Fruit fly (Drosophila melanogaster) whole organism, embryonic: ENCODE results near the gene CG9948.

Source experiments
- BEAF-32 ChIP-seq: fragments of 200-800 bp; sonication (Bioruptor generic); optimal IDR thresholded peaks from 3 replicates; lab custom pipeline; 2017; ENCODE audit warnings: missing biosample characterization, missing genetic modification characterization, mild to moderate bottlenecking, moderate library complexity, missing genetic modification reagents
- CG1024 ChIP-seq: fragments of 200-800 bp; sonication (Bioruptor generic); IDR thresholded peaks from 2 replicates; pipeline ENCODE4 v1.3.6; 2022; ENCODE audit warnings: missing biosample characterization, missing genetic modification characterization
- CG10267 ChIP-seq: fragments of 200-800 bp; sonication (Bioruptor generic); optimal IDR thresholded peaks from 2 replicates; lab custom pipeline; 2018; ENCODE audit warnings: missing biosample characterization, mild to moderate bottlenecking, missing genetic modification characterization, moderate library complexity
- CG10979 ChIP-seq: fragments of 200-800 bp; sonication (Bioruptor generic); optimal IDR thresholded peaks from 2 replicates; lab custom pipeline; 2018; ENCODE audit warnings: missing biosample characterization, mild to moderate bottlenecking, missing genetic modification characterization, moderate library complexity
- CG11560 ChIP-seq: fragments of 200-800 bp; sonication (Bioruptor generic); IDR thresholded peaks from 3 replicates; pipeline ENCODE4 v1.3.6; 2022; ENCODE audit warnings: missing biosample characterization, missing genetic modification characterization
- CG1233 ChIP-seq: fragments of 200-800 bp; sonication (Bioruptor generic); optimal IDR thresholded peaks from 4 replicates; lab custom pipeline; 2018; ENCODE audit warnings: missing biosample characterization, mild to moderate bottlenecking, missing genetic modification characterization
- CG12659 ChIP-seq: fragments of 200-800 bp; sonication (Bioruptor generic); optimal IDR thresholded peaks from 3 replicates; lab custom pipeline; 2017; ENCODE audit warnings: mild to moderate bottlenecking, missing biosample characterization, missing genetic modification reagents, missing genetic modification characterization
- CG13296 ChIP-seq: fragments of 200-800 bp; sonication (Bioruptor generic); optimal IDR thresholded peaks from 3 replicates; lab custom pipeline; 2018; ENCODE audit warnings: missing biosample characterization, mild to moderate bottlenecking, missing genetic modification characterization
- CG1529 ChIP-seq: fragments of 200-800 bp; sonication (Bioruptor generic); optimal IDR thresholded peaks from 3 replicates; lab custom pipeline; 2018; ENCODE audit warnings: missing biosample characterization, missing genetic modification characterization
- CG15479 ChIP-seq: fragments of 200-800 bp; sonication (Bioruptor generic); optimal IDR thresholded peaks from 3 replicates; lab custom pipeline; 2019; ENCODE audit warnings: missing biosample characterization, mild to moderate bottlenecking, missing genetic modification characterization, moderate library complexity
- CG16815 ChIP-seq: fragments of 200-800 bp; sonication (Bioruptor generic); optimal IDR thresholded peaks from 3 replicates; lab custom pipeline; 2017; ENCODE audit warnings: missing biosample characterization, mild to moderate bottlenecking, missing genetic modification characterization
- CG17361 ChIP-seq: fragments of 200-800 bp; sonication (Bioruptor generic); IDR thresholded peaks from 3 replicates; pipeline ENCODE4 v1.3.6; 2022; ENCODE audit warnings: missing biosample characterization, missing genetic modification characterization
- CG1792 ChIP-seq: fragments of 200-800 bp; sonication (Bioruptor generic); optimal IDR thresholded peaks from 2 replicates; lab custom pipeline; 2016; ENCODE audit warnings: missing biosample characterization, missing genetic modification characterization
- CG18619 ChIP-seq: fragments of 200-800 bp; sonication (Bioruptor generic); optimal IDR thresholded peaks from 3 replicates; lab custom pipeline; 2017; ENCODE audit warnings: missing biosample characterization, mild to moderate bottlenecking, missing genetic modification characterization
- CG2678 ChIP-seq: fragments of 200-800 bp; sonication (Bioruptor generic); optimal IDR thresholded peaks from 3 replicates; lab custom pipeline; 2019; ENCODE audit warnings: missing biosample characterization, mild to moderate bottlenecking, missing genetic modification characterization, moderate library complexity
- CG31441 ChIP-seq: fragments of 200-800 bp; sonication (Bioruptor generic); IDR thresholded peaks from 2 replicates; pipeline ENCODE4 v1.3.6; 2022; ENCODE audit warnings: missing biosample characterization, missing genetic modification characterization
- CG32767 ChIP-seq: fragments of 200-800 bp; sonication (Bioruptor generic); IDR thresholded peaks from 2 replicates; pipeline ENCODE4 v1.3.6; 2022; ENCODE audit warnings: missing biosample characterization, missing genetic modification characterization
- CG4404 ChIP-seq: fragments of 200-800 bp; sonication (Bioruptor generic); IDR thresholded peaks from 2 replicates; pipeline ENCODE4 v1.3.6; 2022; ENCODE audit warnings: missing biosample characterization, missing genetic modification characterization
- CG4820 ChIP-seq: fragments of 200-800 bp; sonication (Bioruptor generic); optimal IDR thresholded peaks from 3 replicates; lab custom pipeline; 2016; ENCODE audit warnings: missing biosample characterization, missing genetic modification characterization
- CG8359 ChIP-seq: fragments of 200-800 bp; sonication (Bioruptor generic); optimal IDR thresholded peaks from 2 replicates; lab custom pipeline; 2017; ENCODE audit warnings: missing biosample characterization, mild to moderate bottlenecking, missing genetic modification characterization, borderline replicate concordance
- CG9215 ChIP-seq: fragments of 200-800 bp; sonication (Bioruptor generic); IDR thresholded peaks from 2 replicates; pipeline ENCODE4 v1.3.6; 2022; ENCODE audit warnings: missing biosample characterization, missing genetic modification characterization
- CG9727 ChIP-seq: fragments of 200-800 bp; sonication (Bioruptor generic); optimal IDR thresholded peaks from 3 replicates; lab custom pipeline; 2017; ENCODE audit warnings: missing biosample characterization, mild to moderate bottlenecking, missing genetic modification characterization
- Hr3 ChIP-seq: fragments of 200-800 bp; sonication (Bioruptor generic); optimal IDR thresholded peaks from 3 replicates; lab custom pipeline; 2016; ENCODE audit warnings: missing biosample characterization, missing genetic modification characterization
- Oaz ChIP-seq: fragments of 200-800 bp; sonication (Bioruptor generic); IDR thresholded peaks from 2 replicates; pipeline ENCODE4 v1.3.6; 2022; ENCODE audit warnings: missing biosample characterization, missing genetic modification characterization
- Opbp ChIP-seq: fragments of 200-800 bp; sonication (Bioruptor generic); IDR thresholded peaks from 3 replicates; pipeline ENCODE4 v1.3.6; 2022; ENCODE audit warnings: missing biosample characterization, missing genetic modification characterization; ENCODE audit not compliant: partially characterized antibody
- Sox102F ChIP-seq: fragments of 200-800 bp; sonication (Bioruptor generic); optimal IDR thresholded peaks from 2 replicates; lab custom pipeline; 2018; ENCODE audit warnings: missing biosample characterization, mild to moderate bottlenecking, missing genetic modification characterization, moderate library complexity
- TFAM ChIP-seq: fragments of 200-800 bp; sonication (Bioruptor generic); optimal IDR thresholded peaks from 2 replicates; lab custom pipeline; 2017; ENCODE audit warnings: missing biosample characterization, missing genetic modification characterization, inconsistent platforms
- ap ChIP-seq: fragments of 200-800 bp; sonication (Bioruptor generic); IDR thresholded peaks from 2 replicates; pipeline ENCODE4 v1.3.6; 2022; ENCODE audit warnings: missing biosample characterization, missing genetic modification characterization
- bbx ChIP-seq: fragments of 200-800 bp; sonication (Bioruptor generic); IDR thresholded peaks from 2 replicates; pipeline ENCODE4 v1.3.6; 2022; ENCODE audit warnings: missing biosample characterization, missing genetic modification characterization; ENCODE audit not compliant: partially characterized antibody
- bcd ChIP-seq: fragments of 200-800 bp; sonication (Bioruptor generic); optimal IDR thresholded peaks from 2 replicates; lab custom pipeline; 2017; ENCODE audit warnings: missing biosample characterization, mild to moderate bottlenecking, missing genetic modification characterization
- bigmax ChIP-seq: fragments of 200-800 bp; sonication (Bioruptor generic); optimal IDR thresholded peaks from 2 replicates; lab custom pipeline; 2018; ENCODE audit warnings: missing biosample characterization, mild to moderate bottlenecking, missing genetic modification characterization
- cas ChIP-seq: fragments of 200-800 bp; sonication (Bioruptor generic); IDR thresholded peaks from 2 replicates; pipeline ENCODE4 v1.3.6; 2022; ENCODE audit warnings: missing biosample characterization, missing genetic modification characterization
- esg ChIP-seq: fragments of 200-800 bp; sonication (Bioruptor generic); conservative IDR thresholded peaks from 2 replicates; pipeline ENCODE4 v1.3.6; 2022; ENCODE audit warnings: missing biosample characterization, missing genetic modification characterization
- hkb ChIP-seq, 2 experiments: fragments of 200-800 bp in 1 of 2; fragments of >200 bp in 1 of 2; sonication (Bioruptor generic) in 1 of 2; IDR thresholded peaks in 1 of 2; optimal IDR thresholded peaks in 1 of 2; 2 replicates each; pipeline versions ENCODE4 v1.3.6 to Lab custom; 2017 to 2022; ENCODE audit warnings: missing biosample characterization in 1 of 2, missing genetic modification characterization in 1 of 2
- prd ChIP-seq, 3 experiments: fragments of >200 bp in 2 of 3; fragments of 200-800 bp in 1 of 3; sonication (Bioruptor generic) in 1 of 3; optimal IDR thresholded peaks in 2 of 3; IDR thresholded peaks in 1 of 3; 2 replicates in 2 of 3; 3 replicates in 1 of 3; pipeline versions ENCODE4 v1.3.6 to Lab custom; 2017 to 2022; ENCODE audit warnings: missing biosample characterization in 1 of 3, missing genetic modification characterization in 1 of 3
- pum ChIP-seq: fragments of 200-800 bp; sonication (Bioruptor generic); optimal IDR thresholded peaks from 2 replicates; lab custom pipeline; 2016; ENCODE audit warnings: missing biosample characterization, missing genetic modification characterization
- ranshi ChIP-seq: fragments of 200-800 bp; sonication (Bioruptor generic); IDR thresholded peaks from 2 replicates; pipeline ENCODE4 v1.3.6; 2022; ENCODE audit warnings: missing biosample characterization, missing genetic modification characterization
- sd ChIP-seq: fragments of 200-800 bp; sonication (Bioruptor generic); optimal IDR thresholded peaks from 3 replicates; lab custom pipeline; 2018; ENCODE audit warnings: missing biosample characterization, mild to moderate bottlenecking, missing genetic modification characterization, moderate library complexity
- ssp ChIP-seq: fragments of 200-800 bp; sonication (Bioruptor generic); IDR thresholded peaks from 2 replicates; pipeline ENCODE4 v1.3.6; 2022; ENCODE audit warnings: missing biosample characterization, missing genetic modification characterization
- tap ChIP-seq: fragments of 200-800 bp; optimal IDR thresholded peaks from 3 replicates; lab custom pipeline; 2019; ENCODE audit warnings: missing biosample characterization, mild to moderate bottlenecking, missing genetic modification characterization, moderate library complexity
- ttk ChIP-seq: fragments of 200-800 bp; sonication (Bioruptor generic); IDR thresholded peaks from 2 replicates; pipeline ENCODE4 v2.1.2; 2022; ENCODE audit warnings: missing biosample characterization, missing genetic modification characterization
- twi ChIP-seq: fragments of 200-800 bp; optimal IDR thresholded peaks from 2 replicates; lab custom pipeline; 2019; ENCODE audit warnings: missing biosample characterization, mild to moderate bottlenecking, missing genetic modification characterization, moderate library complexity
- unpg ChIP-seq: fragments of 200-800 bp; sonication (Bioruptor generic); optimal IDR thresholded peaks from 3 replicates; lab custom pipeline; 2018; ENCODE audit warnings: missing biosample characterization, mild to moderate bottlenecking, missing genetic modification characterization, moderate library complexity
- zen2 ChIP-seq: fragments of 200-800 bp; sonication (Bioruptor generic); IDR thresholded peaks from 3 replicates; pipeline ENCODE4 v1.3.6; 2022; ENCODE audit warnings: missing biosample characterization, missing genetic modification characterization; ENCODE audit not compliant: partially characterized antibody
- zf30C ChIP-seq: fragments of 200-800 bp; sonication (Bioruptor generic); optimal IDR thresholded peaks from 3 replicates; lab custom pipeline; 2018; ENCODE audit warnings: missing biosample characterization, mild to moderate bottlenecking, missing genetic modification characterization
- zfh1 ChIP-seq: fragments of 200-800 bp; sonication (Bioruptor generic); IDR thresholded peaks from 3 replicates; pipeline ENCODE4 v1.3.6; 2022; ENCODE audit warnings: missing biosample characterization, missing genetic modification characterization
- zfh2 ChIP-seq: fragments of 200-800 bp; sonication (Bioruptor generic); optimal IDR thresholded peaks from 2 replicates; lab custom pipeline; 2016; ENCODE audit warnings: missing biosample characterization, missing genetic modification characterization

Gene CG9948

dm6 chr3L:6968961-6969814 is 13.4 kb downstream of the CG9948 start, which contains the start of the genes Mis12 and CG9953 (continued):
- no peak for TF ChIP-seq pum (GFP tag; lab: Kevin White, UChicago)
- TF ChIP-seq Sox102F (GFP tag; lab: Kevin White, UChicago): peak; percentile 12
- peak; percentile 45 for TF ChIP-seq CG15479
- TF ChIP-seq CG32767 (GFP tag; lab: Robert Waterston, UW): 0 out of 2 replicates have a peak, but pooled peaks have one; percentile 49
- peak; percentile 39 for TF ChIP-seq bcd (GFP tag; lab: Kevin White, UChicago)
- TF ChIP-seq CG31441 (GFP tag; lab: Robert Waterston, UW): no peak; the same call in 1 of the 2 replicates
- no peak for TF ChIP-seq prd (optimal IDR thresholded peaks at IDR 0.05; lab: Kevin White, UChicago)
- TF ChIP-seq prd (GFP tag; IDR thresholded peaks at IDR 0.05; lab: Robert Waterston, UW): peak; percentile 38; the same call in 2 of the 3 replicates
- TF ChIP-seq CG1233 (GFP tag; lab: Kevin White, UChicago): peak; percentile 21
- no peak for TF ChIP-seq cas (GFP tag; lab: Robert Waterston, UW)
- peak; percentile 62 for TF ChIP-seq ttk (GFP tag; lab: Robert Waterston, UW)
- TF ChIP-seq CG10979 (tag; lab: Kevin White, UChicago): peak; percentile 15
- TF ChIP-seq hkb (optimal IDR thresholded peaks at IDR 0.05; lab: Kevin White, UChicago): no peak
- TF ChIP-seq hkb (GFP tag; IDR thresholded peaks at IDR 0.05; lab: Robert Waterston, UW): 0 out of 2 replicates have a peak, but pooled peaks have one; percentile 21
- TF ChIP-seq CG18619 (GFP tag; lab: Kevin White, UChicago): peak; percentile 37
- no peak for TF ChIP-seq zf30C (GFP tag; lab: Kevin White, UChicago)
- TF ChIP-seq bigmax (GFP tag; lab: Kevin White, UChicago): no peak
- peak; percentile 24 for TF ChIP-seq unpg (GFP tag; lab: Kevin White, UChicago)
- no peak for TF ChIP-seq tap
- no peak for TF ChIP-seq CG13296 (GFP tag; lab: Kevin White, UChicago)
- TF ChIP-seq zfh1 (GFP tag; lab: Robert Waterston, UW): peak; percentile 23; the same call in 1 of the 3 replicates
- TF ChIP-seq CG1529 (GFP tag; lab: Kevin White, UChicago): no peak
- TF ChIP-seq esg (GFP tag; lab: Robert Waterston, UW): 0 out of 2 replicates have a peak, but pooled peaks have one; percentile 20
- peak; percentile 39; the same call in 1 of the 2 replicates for TF ChIP-seq CG1024 (GFP tag; lab: Robert Waterston, UW)
- TF ChIP-seq CG11560: no peak
- peak; percentile 75 for TF ChIP-seq CG17361
- no peak for TF ChIP-seq sd (tag; lab: Kevin White, UChicago)
- no peak for TF ChIP-seq Oaz
- TF ChIP-seq CG1792 (GFP tag; lab: Kevin White, UChicago): no peak
- peak; percentile 15; the same call in 1 of the 2 replicates for TF ChIP-seq ranshi
- 0 out of 2 replicates have a peak, but pooled peaks have one; percentile 5 for TF ChIP-seq ap (GFP tag; lab: Robert Waterston, UW)
- TF ChIP-seq CG16815 (GFP tag; lab: Kevin White, UChicago): peak; percentile 37
- peak; percentile 32; the same call in 1 of the 2 replicates for TF ChIP-seq CG9215 (GFP tag; lab: Robert Waterston, UW)
- no peak for TF ChIP-seq CG8359 (GFP tag; lab: Kevin White, UChicago)
- TF ChIP-seq CG4820 (GFP tag; lab: Kevin White, UChicago): peak; percentile 16
- TF ChIP-seq TFAM (GFP tag; lab: Kevin White, UChicago): no peak
- TF ChIP-seq bbx (GFP tag; lab: Robert Waterston, UW): no peak
- TF ChIP-seq twi: peak; percentile 42
- TF ChIP-seq zfh2: peak; percentile 14
- peak; percentile 54 for TF ChIP-seq ssp (GFP tag; lab: Robert Waterston, UW)
- TF ChIP-seq CG9727 (GFP tag; lab: Kevin White, UChicago): peak; percentile 68
- peak; percentile 54 for TF ChIP-seq CG2678 (tag; lab: Kevin White, UChicago)
- TF ChIP-seq CG4404 (GFP tag; lab: Robert Waterston, UW): no peak
- peak; percentile 19 for TF ChIP-seq BEAF-32
- TF ChIP-seq CG10267 (tag; lab: Kevin White, UChicago): peak; percentile 21
- no peak for TF ChIP-seq zen2 (GFP tag; lab: Robert Waterston, UW)
- TF ChIP-seq Opbp (GFP tag; lab: Robert Waterston, UW): no peak
- TF ChIP-seq CG12659 (GFP tag; lab: Kevin White, UChicago): peak; percentile 39
- peak; percentile 51 for TF ChIP-seq Hr3 (GFP tag; lab: Kevin White, UChicago)
